Worm (Caenorhabditis elegans): ENCODE data around the gene srw-76.

srw-76 gene

ce11 chrV:16596102-16596501, 42.0 kb downstream of the srw-76 start:
- TF ChIP-seq tab-1 (GFP tag; IDR thresholded peaks at IDR 0.05), result no peak

ce11 chrV:16595140-16595791, 42.8 kb downstream of the srw-76 start, which contains the start of gene cpl-1:
Gene cpl-1 (minus strand): TSS chrV:16595346.
- TF ChIP-seq ztf-23 (GFP tag; IDR thresholded peaks at IDR 0.05), result no peak
- no peak for TF ChIP-seq cog-1 (tag; optimal IDR thresholded peaks at IDR 0.05)
- TF ChIP-seq med-1 (GFP tag; optimal IDR thresholded peaks at IDR 0.05; ENCODE audit: insufficient read depth), result no peak
- no peak for TF ChIP-seq ztf-29 (GFP tag; IDR thresholded peaks at IDR 0.05)
- no peak for TF ChIP-seq ref-1 (GFP tag; conservative IDR thresholded peaks at IDR 0.05)
- TF ChIP-seq tab-1 (GFP tag; IDR thresholded peaks at IDR 0.05), result no peak
- TF ChIP-seq flt-1 (GFP tag; IDR thresholded peaks at IDR 0.05), result no peak
- no peak for TF ChIP-seq klf-2 (GFP tag; conservative IDR thresholded peaks at IDR 0.05)

ce11 chrV:16594514-16594913, 43.6 kb downstream of the srw-76 start:
- no peak for TF ChIP-seq klf-2 (GFP tag; conservative IDR thresholded peaks at IDR 0.05)
- TF ChIP-seq ztf-23 (GFP tag; IDR thresholded peaks at IDR 0.05), result no peak
- TF ChIP-seq ztf-29 (GFP tag; IDR thresholded peaks at IDR 0.05), result no peak
- TF ChIP-seq flt-1 (GFP tag; IDR thresholded peaks at IDR 0.05), result no peak
- no peak for TF ChIP-seq tab-1 (GFP tag; IDR thresholded peaks at IDR 0.05)
- no peak for TF ChIP-seq cog-1 (tag; optimal IDR thresholded peaks at IDR 0.05)
- no peak for TF ChIP-seq med-1 (GFP tag; optimal IDR thresholded peaks at IDR 0.05; ENCODE audit: insufficient read depth)
- TF ChIP-seq T22C8.4 (GFP tag; IDR thresholded peaks at IDR 0.05), result no peak
- TF ChIP-seq ref-1 (GFP tag; conservative IDR thresholded peaks at IDR 0.05), result no peak

- TF ChIP-seq tab-1 (GFP tag; IDR thresholded peaks at IDR 0.05), result 0 out of 2 replicates have a peak, but pooled peaks have one; percentile 9
- no peak for TF ChIP-seq ztf-29 (GFP tag; IDR thresholded peaks at IDR 0.05)
Observed at ce11 chrV:16593792-16594059, 44.4 kb downstream of the srw-76 start.

ce11 chrV:16592947-16593791, 44.9 kb downstream of the srw-76 start:
- TF ChIP-seq med-1 (GFP tag; optimal IDR thresholded peaks at IDR 0.05; ENCODE audit: insufficient read depth) (no peak), ztf-23 (GFP tag; IDR thresholded peaks at IDR 0.05) (no peak), cog-1 (tag; optimal IDR thresholded peaks at IDR 0.05) (no peak), ref-1 (GFP tag; conservative IDR thresholded peaks at IDR 0.05) (no peak), klf-2 (GFP tag; conservative IDR thresholded peaks at IDR 0.05) (no peak), ztf-29 (GFP tag; IDR thresholded peaks at IDR 0.05) (peak; percentile 80; the same call in 1 of the 2 replicates)

ce11 chrV:16591992-16592798, 45.9 kb downstream of the srw-76 start, which contains the start of gene srh-269:
Gene srh-269 (minus strand): TSS chrV:16592042.
- TF ChIP-seq ref-1 (GFP tag; conservative IDR thresholded peaks at IDR 0.05), result peak; percentile 65
- peak; percentile 71 for TF ChIP-seq ztf-29 (GFP tag; IDR thresholded peaks at IDR 0.05)
- peak; percentile 87 for TF ChIP-seq ztf-23 (GFP tag; IDR thresholded peaks at IDR 0.05)
- TF ChIP-seq T22C8.4 (GFP tag; IDR thresholded peaks at IDR 0.05), result peak; percentile 70
- peak; percentile 89 for TF ChIP-seq flt-1 (GFP tag; IDR thresholded peaks at IDR 0.05)
- TF ChIP-seq klf-2 (GFP tag; conservative IDR thresholded peaks at IDR 0.05), result peak; percentile 77
- peak; percentile 26 for TF ChIP-seq cog-1 (tag; optimal IDR thresholded peaks at IDR 0.05)
- peak; percentile 86 for TF ChIP-seq tab-1 (GFP tag; IDR thresholded peaks at IDR 0.05)
- peak; percentile 1 for TF ChIP-seq med-1 (GFP tag; optimal IDR thresholded peaks at IDR 0.05; ENCODE audit: insufficient read depth)

- no peak for TF ChIP-seq T22C8.4 (GFP tag; IDR thresholded peaks at IDR 0.05)
- no peak for TF ChIP-seq flt-1 (GFP tag; IDR thresholded peaks at IDR 0.05)
- TF ChIP-seq ref-1 (GFP tag; conservative IDR thresholded peaks at IDR 0.05), result no peak
- no peak for TF ChIP-seq klf-2 (GFP tag; conservative IDR thresholded peaks at IDR 0.05)
- no peak for TF ChIP-seq ztf-23 (GFP tag; IDR thresholded peaks at IDR 0.05)
- no peak for TF ChIP-seq ztf-29 (GFP tag; IDR thresholded peaks at IDR 0.05)
- no peak for TF ChIP-seq med-1 (GFP tag; optimal IDR thresholded peaks at IDR 0.05; ENCODE audit: insufficient read depth)
- no peak for TF ChIP-seq cog-1 (tag; optimal IDR thresholded peaks at IDR 0.05)
- no peak for TF ChIP-seq tab-1 (GFP tag; IDR thresholded peaks at IDR 0.05)
Observed at ce11 chrV:16589488-16589887, 48.6 kb downstream of the srw-76 start.

ce11 chrV:16588428-16588827, 49.7 kb downstream of the srw-76 start, which contains the start of gene srw-73:
Gene srw-73 (minus strand): TSS chrV:16588528.
- no peak for TF ChIP-seq T22C8.4 (GFP tag; IDR thresholded peaks at IDR 0.05)
- no peak for TF ChIP-seq ztf-23 (GFP tag; IDR thresholded peaks at IDR 0.05)
- no peak for TF ChIP-seq klf-2 (GFP tag; conservative IDR thresholded peaks at IDR 0.05)
- TF ChIP-seq flt-1 (GFP tag; IDR thresholded peaks at IDR 0.05), result no peak
- TF ChIP-seq tab-1 (GFP tag; IDR thresholded peaks at IDR 0.05), result no peak
- no peak for TF ChIP-seq ref-1 (GFP tag; conservative IDR thresholded peaks at IDR 0.05)
- no peak for TF ChIP-seq med-1 (GFP tag; optimal IDR thresholded peaks at IDR 0.05; ENCODE audit: insufficient read depth)
- no peak for TF ChIP-seq cog-1 (tag; optimal IDR thresholded peaks at IDR 0.05)
- no peak for TF ChIP-seq ztf-29 (GFP tag; IDR thresholded peaks at IDR 0.05)

All from whole organism, midembryonic.